Fruit fly (Drosophila melanogaster) whole organism, embryonic: Measurements from ENCODE around the gene TfAP-2.

ENCODE experiments used
- Adf1 ChIP-seq: fragments of 200-800 bp; sonication (Bioruptor generic); IDR thresholded peaks from 2 replicates; pipeline ENCODE4 v1.3.6; 2022; ENCODE audit warnings: missing biosample characterization, missing genetic modification characterization
- CG10209 ChIP-seq: fragments of 200-800 bp; sonication (Bioruptor generic); optimal IDR thresholded peaks from 3 replicates; lab custom pipeline; 2017; ENCODE audit warnings: missing biosample characterization, mild to moderate bottlenecking, missing genetic modification characterization, missing genetic modification reagents
- CG10979 ChIP-seq: fragments of 200-800 bp; sonication (Bioruptor generic); optimal IDR thresholded peaks from 2 replicates; lab custom pipeline; 2018; ENCODE audit warnings: missing biosample characterization, mild to moderate bottlenecking, missing genetic modification characterization, moderate library complexity
- CG11456 ChIP-seq: fragments of 200-800 bp; sonication (Bioruptor generic); IDR thresholded peaks from 3 replicates; pipeline ENCODE4 v1.3.6; 2022; ENCODE audit warnings: missing biosample characterization, missing genetic modification characterization
- CG11560 ChIP-seq: fragments of 200-800 bp; sonication (Bioruptor generic); IDR thresholded peaks from 3 replicates; pipeline ENCODE4 v1.3.6; 2022; ENCODE audit warnings: missing biosample characterization, missing genetic modification characterization
- CG12744 ChIP-seq: fragments of 200-800 bp; sonication (Bioruptor generic); optimal IDR thresholded peaks from 2 replicates; lab custom pipeline; 2016; ENCODE audit warnings: missing biosample characterization, missing genetic modification characterization
- CG12942 ChIP-seq: fragments of 200-800 bp; sonication (Bioruptor generic); optimal IDR thresholded peaks from 3 replicates; lab custom pipeline; 2016; ENCODE audit warnings: missing biosample characterization, missing genetic modification characterization
- CG14667 ChIP-seq: fragments of 200-800 bp; sonication (Bioruptor generic); IDR thresholded peaks from 2 replicates; pipeline ENCODE4 v1.3.6; 2022; ENCODE audit warnings: missing biosample characterization, missing genetic modification characterization
- CG14710 ChIP-seq: fragments of 200-800 bp; sonication (Bioruptor generic); optimal IDR thresholded peaks from 3 replicates; lab custom pipeline; 2019; ENCODE audit warnings: missing biosample characterization, mild to moderate bottlenecking, missing genetic modification characterization, moderate library complexity
- CG1792 ChIP-seq: fragments of 200-800 bp; sonication (Bioruptor generic); optimal IDR thresholded peaks from 2 replicates; lab custom pipeline; 2016; ENCODE audit warnings: missing biosample characterization, missing genetic modification characterization
- CG18011 ChIP-seq: fragments of 200-800 bp; sonication (Bioruptor generic); optimal IDR thresholded peaks from 2 replicates; lab custom pipeline; 2017; ENCODE audit warnings: missing biosample characterization, missing genetic modification characterization, mild to moderate bottlenecking, moderate library complexity, missing genotype
- CG2129 ChIP-seq: fragments of 200-800 bp; sonication (Bioruptor generic); IDR thresholded peaks from 2 replicates; pipeline ENCODE4 v1.3.6; 2022; ENCODE audit warnings: missing biosample characterization, missing genetic modification characterization; ENCODE audit not compliant: partially characterized antibody
- CG34376 ChIP-seq: fragments of 200-800 bp; sonication (Bioruptor generic); optimal IDR thresholded peaks from 2 replicates; lab custom pipeline; 2018; ENCODE audit warnings: missing biosample characterization, mild to moderate bottlenecking, missing genetic modification characterization
- CG4404 ChIP-seq: fragments of 200-800 bp; sonication (Bioruptor generic); IDR thresholded peaks from 2 replicates; pipeline ENCODE4 v1.3.6; 2022; ENCODE audit warnings: missing biosample characterization, missing genetic modification characterization
- CG4424 ChIP-seq: fragments of 200-800 bp; sonication (Bioruptor generic); optimal IDR thresholded peaks from 3 replicates; lab custom pipeline; 2016; ENCODE audit warnings: missing biosample characterization, missing genetic modification characterization
- CG6272 ChIP-seq: fragments of 200-800 bp; sonication (Bioruptor generic); IDR thresholded peaks from 2 replicates; pipeline ENCODE4 v1.3.6; 2022; ENCODE audit warnings: missing biosample characterization, missing genetic modification characterization
- CG6654 ChIP-seq: fragments of 200-800 bp; sonication (Bioruptor generic); optimal IDR thresholded peaks from 2 replicates; lab custom pipeline; 2017; ENCODE audit warnings: missing biosample characterization, mild to moderate bottlenecking, missing genetic modification characterization
- CG6854 ChIP-seq: fragments of 200-800 bp; sonication (Bioruptor generic); optimal IDR thresholded peaks from 3 replicates; lab custom pipeline; 2017; ENCODE audit warnings: missing biosample characterization, mild to moderate bottlenecking, missing genetic modification characterization
- CG7928 ChIP-seq: fragments of 200-800 bp; sonication (Bioruptor generic); optimal IDR thresholded peaks from 2 replicates; lab custom pipeline; 2017; ENCODE audit warnings: missing biosample characterization, mild to moderate bottlenecking, missing genetic modification characterization
- CG8359 ChIP-seq: fragments of 200-800 bp; sonication (Bioruptor generic); optimal IDR thresholded peaks from 2 replicates; lab custom pipeline; 2017; ENCODE audit warnings: missing biosample characterization, mild to moderate bottlenecking, missing genetic modification characterization, borderline replicate concordance
- CG9727 ChIP-seq: fragments of 200-800 bp; sonication (Bioruptor generic); optimal IDR thresholded peaks from 3 replicates; lab custom pipeline; 2017; ENCODE audit warnings: missing biosample characterization, mild to moderate bottlenecking, missing genetic modification characterization
- CTCF ChIP-seq: fragments of 200-800 bp; sonication (Bioruptor generic); optimal IDR thresholded peaks from 2 replicates; lab custom pipeline; 2017; ENCODE audit warnings: missing biosample characterization, mild to moderate bottlenecking, missing genetic modification characterization, moderate library complexity
- CrebB ChIP-seq: fragments of 200-800 bp; sonication (Bioruptor generic); optimal IDR thresholded peaks from 3 replicates; lab custom pipeline; 2018; ENCODE audit warnings: missing biosample characterization, mild to moderate bottlenecking, missing genetic modification characterization
- Dip3 ChIP-seq: fragments of 200-800 bp; sonication (Bioruptor generic); optimal IDR thresholded peaks from 3 replicates; lab custom pipeline; 2016; ENCODE audit warnings: missing biosample characterization, missing genetic modification characterization
- Ets97D ChIP-seq: fragments of 200-800 bp; sonication (Bioruptor generic); optimal IDR thresholded peaks from 3 replicates; lab custom pipeline; 2016; ENCODE audit warnings: missing biosample characterization, missing genetic modification characterization
- HHEX ChIP-seq: fragments of 200-800 bp; sonication (Bioruptor generic); optimal IDR thresholded peaks from 3 replicates; lab custom pipeline; 2017; ENCODE audit warnings: missing biosample characterization, mild to moderate bottlenecking, missing genetic modification characterization, missing genetic modification reagents
- Hr51 ChIP-seq, 2 experiments: fragments of 200-800 bp; sonication (Bioruptor generic); optimal IDR thresholded peaks; 2 replicates in 1 of 2; 3 replicates in 1 of 2; lab custom pipeline; 2016 to 2018; ENCODE audit warnings: missing biosample characterization in 2 of 2, missing genetic modification characterization in 2 of 2, mild to moderate bottlenecking in 1 of 2, moderate library complexity in 1 of 2
- Hsf ChIP-seq: fragments of 200-800 bp; sonication (Bioruptor generic); optimal IDR thresholded peaks from 3 replicates; lab custom pipeline; 2016; ENCODE audit warnings: missing biosample characterization, missing genetic modification characterization
- Lhr ChIP-seq: fragments of 200-800 bp; sonication (Bioruptor generic); optimal IDR thresholded peaks from 3 replicates; lab custom pipeline; 2017; ENCODE audit warnings: mild to moderate bottlenecking, missing biosample characterization, missing genetic modification reagents, missing genetic modification characterization
- Mrtf ChIP-seq: fragments of 200-800 bp; sonication (Bioruptor generic); IDR thresholded peaks from 3 replicates; pipeline ENCODE4 v1.3.6; 2022; ENCODE audit warnings: missing biosample characterization, missing genetic modification characterization
- NFAT ChIP-seq: fragments of 200-800 bp; sonication (Bioruptor generic); IDR thresholded peaks from 2 replicates; pipeline ENCODE4 v1.3.6; 2022; ENCODE audit warnings: missing biosample characterization, missing genetic modification characterization
- Neu2 ChIP-seq: fragments of 200-800 bp; sonication (Bioruptor generic); optimal IDR thresholded peaks from 3 replicates; lab custom pipeline; 2016; ENCODE audit warnings: missing biosample characterization, missing genetic modification characterization, borderline replicate concordance
- Ravus ChIP-seq: fragments of 200-800 bp; sonication (Bioruptor generic); IDR thresholded peaks from 2 replicates; pipeline ENCODE4 v1.3.6; 2022; ENCODE audit warnings: missing biosample characterization, missing genetic modification characterization
- Sin3A ChIP-seq: fragments of >200 bp; optimal IDR thresholded peaks from 2 replicates; lab custom pipeline; 2018
- Sry-δ ChIP-seq: fragments of 200-800 bp; sonication (Bioruptor generic); optimal IDR thresholded peaks from 2 replicates; lab custom pipeline; 2016; ENCODE audit warnings: missing biosample characterization, missing genetic modification characterization
- Xbp1 ChIP-seq: fragments of 200-800 bp; sonication (Bioruptor generic); optimal IDR thresholded peaks from 3 replicates; lab custom pipeline; 2016; ENCODE audit warnings: missing biosample characterization, mild to moderate bottlenecking, missing genetic modification characterization
- cato ChIP-seq: fragments of 200-800 bp; sonication (Bioruptor generic); optimal IDR thresholded peaks from 2 replicates; lab custom pipeline; 2016; ENCODE audit warnings: missing biosample characterization, missing genetic modification characterization, borderline replicate concordance
- corto ChIP-seq: fragments of 200-800 bp; sonication (Bioruptor generic); optimal IDR thresholded peaks from 2 replicates; lab custom pipeline; 2016; ENCODE audit warnings: missing biosample characterization, mild to moderate bottlenecking, missing genetic modification characterization, moderate library complexity
- ham ChIP-seq: fragments of 200-800 bp; sonication (Bioruptor generic); IDR thresholded peaks from 2 replicates; pipeline ENCODE4 v1.3.6; 2022; ENCODE audit warnings: missing biosample characterization, missing genetic modification characterization
- jumu ChIP-seq: fragments of 200-800 bp; sonication (Bioruptor generic); optimal IDR thresholded peaks from 3 replicates; lab custom pipeline; 2016; ENCODE audit warnings: missing biosample characterization, missing genetic modification characterization
- kay ChIP-seq: fragments of 200-800 bp; sonication (Bioruptor generic); optimal IDR thresholded peaks from 2 replicates; lab custom pipeline; 2016; ENCODE audit warnings: missing biosample characterization, missing genetic modification characterization
- phol ChIP-seq: fragments of 200-800 bp; sonication (Bioruptor generic); optimal IDR thresholded peaks from 3 replicates; lab custom pipeline; 2018; ENCODE audit warnings: missing biosample characterization, mild to moderate bottlenecking, missing genetic modification characterization, moderate library complexity
- ranshi ChIP-seq: fragments of 200-800 bp; sonication (Bioruptor generic); IDR thresholded peaks from 2 replicates; pipeline ENCODE4 v1.3.6; 2022; ENCODE audit warnings: missing biosample characterization, missing genetic modification characterization
- scrt ChIP-seq: fragments of 200-800 bp; sonication (Bioruptor generic); optimal IDR thresholded peaks from 2 replicates; lab custom pipeline; 2018; ENCODE audit warnings: missing biosample characterization, mild to moderate bottlenecking, missing genetic modification characterization, moderate library complexity
- slou ChIP-seq: fragments of 200-800 bp; sonication (Bioruptor generic); optimal IDR thresholded peaks from 3 replicates; lab custom pipeline; 2016; ENCODE audit warnings: missing biosample characterization, missing genetic modification characterization
- sqz ChIP-seq: fragments of 200-800 bp; sonication (Bioruptor generic); optimal IDR thresholded peaks from 3 replicates; lab custom pipeline; 2018; ENCODE audit warnings: missing biosample characterization, mild to moderate bottlenecking, missing genetic modification characterization
- unpg ChIP-seq: fragments of 200-800 bp; sonication (Bioruptor generic); optimal IDR thresholded peaks from 3 replicates; lab custom pipeline; 2018; ENCODE audit warnings: missing biosample characterization, mild to moderate bottlenecking, missing genetic modification characterization, moderate library complexity
- vvl ChIP-seq: fragments of 200-800 bp; sonication (Bioruptor generic); IDR thresholded peaks from 2 replicates; pipeline ENCODE4 v1.3.6; 2022; ENCODE audit warnings: missing biosample characterization, missing genetic modification characterization
- wdn ChIP-seq: fragments of 200-800 bp; sonication (Bioruptor generic); IDR thresholded peaks from 2 replicates; pipeline ENCODE4 v1.3.6; 2022; ENCODE audit warnings: missing biosample characterization, missing genetic modification characterization
- zen2 ChIP-seq: fragments of 200-800 bp; sonication (Bioruptor generic); IDR thresholded peaks from 3 replicates; pipeline ENCODE4 v1.3.6; 2022; ENCODE audit warnings: missing biosample characterization, missing genetic modification characterization; ENCODE audit not compliant: partially characterized antibody
- zfh1 ChIP-seq: fragments of 200-800 bp; sonication (Bioruptor generic); IDR thresholded peaks from 3 replicates; pipeline ENCODE4 v1.3.6; 2022; ENCODE audit warnings: missing biosample characterization, missing genetic modification characterization

The TfAP-2 gene

DNA sequence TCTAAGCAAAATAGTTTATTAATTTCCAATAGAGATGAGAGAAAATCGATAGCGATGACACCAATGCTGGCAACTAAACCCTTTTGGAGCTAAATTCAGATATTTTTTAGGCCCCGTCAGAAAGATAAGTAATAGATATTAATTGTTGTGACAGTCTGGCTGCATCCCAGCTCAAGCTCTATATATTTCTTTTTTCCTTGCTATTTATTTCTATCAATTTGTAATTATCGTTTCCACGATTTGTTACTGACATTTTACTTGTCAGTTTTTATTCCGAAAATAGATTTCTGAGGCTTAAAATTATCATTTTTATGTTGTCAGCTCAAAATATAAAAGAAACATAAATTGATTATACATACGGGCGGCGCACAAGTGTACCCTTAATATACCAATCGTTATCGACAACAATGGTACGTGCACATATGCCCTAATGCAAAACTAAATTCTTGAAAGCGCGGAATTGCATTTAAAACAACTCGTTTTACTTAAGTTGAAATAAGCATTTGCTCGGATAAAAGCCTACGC is 17.7 kb upstream of the TfAP-2 start, which contains the start of the genes CRIF and SMC5:
Gene CRIF (minus strand): TSS at position 51 of the 525 bp plus-strand sequence.
Gene SMC5 (plus strand): TSS at position 329 of the 525 bp plus-strand sequence.
- TF ChIP-seq CG6654: peak; percentile 14
- TF ChIP-seq CG10979 (tag; lab: Kevin White, UChicago): peak; percentile 62
- peak; percentile 11 for TF ChIP-seq CG7928 (GFP tag; lab: Kevin White, UChicago)
- peak; percentile 69 for TF ChIP-seq Dip3
- TF ChIP-seq CG14667 (GFP tag; lab: Robert Waterston, UW): no peak
- no peak for TF ChIP-seq CG8359
- peak; percentile 52 for TF ChIP-seq CG10209 (GFP tag; lab: Kevin White, UChicago)
- TF ChIP-seq Hsf (GFP tag; lab: Kevin White, UChicago): peak; percentile 80
- peak; percentile 18 for TF ChIP-seq CG18011 (GFP tag; lab: Kevin White, UChicago)
- TF ChIP-seq CG9727 (GFP tag; lab: Kevin White, UChicago): no peak
- peak; percentile 52; the same call in 1 of the 3 replicates for TF ChIP-seq zfh1 (GFP tag; lab: Robert Waterston, UW)
- no peak for TF ChIP-seq CG6854 (GFP tag; lab: Kevin White, UChicago)
- no peak for TF ChIP-seq zen2 (GFP tag; lab: Robert Waterston, UW)
- no peak for TF ChIP-seq scrt (GFP tag; lab: Kevin White, UChicago)
- peak; percentile 38 for TF ChIP-seq CG34376 (GFP tag; lab: Kevin White, UChicago)
- TF ChIP-seq CG12942 (GFP tag; lab: Kevin White, UChicago): peak; percentile 62
- TF ChIP-seq CG4424 (GFP tag; lab: Kevin White, UChicago): peak; percentile 68
- TF ChIP-seq Ets97D (GFP tag; lab: Kevin White, UChicago): peak; percentile 52
- TF ChIP-seq CTCF (GFP tag; lab: Kevin White, UChicago): no peak
- TF ChIP-seq wdn (GFP tag; lab: Robert Waterston, UW): no peak
- TF ChIP-seq slou (GFP tag; lab: Kevin White, UChicago): peak; percentile 30
- TF ChIP-seq Sin3A (lab: Kevin White, UChicago): peak; percentile 35
- peak; percentile 45; the same call in 1 of the 2 replicates for TF ChIP-seq vvl (GFP tag; lab: Robert Waterston, UW)
- TF ChIP-seq Mrtf: no peak
- TF ChIP-seq CG11456: no peak
- peak; percentile 78 for TF ChIP-seq CG14710 (tag; lab: Kevin White, UChicago)
- TF ChIP-seq kay (GFP tag; lab: Kevin White, UChicago): peak; percentile 53
- no peak for TF ChIP-seq HHEX (GFP tag; lab: Kevin White, UChicago)
- TF ChIP-seq jumu (GFP tag; lab: Kevin White, UChicago): peak; percentile 50
- peak; percentile 79 for TF ChIP-seq phol (tag; lab: Kevin White, UChicago)
- peak; percentile 81 for TF ChIP-seq Xbp1 (GFP tag; lab: Kevin White, UChicago)
- no peak; the same call in 1 of the 2 replicates for TF ChIP-seq CG6272 (GFP tag; lab: Robert Waterston, UW)
- TF ChIP-seq CG1792 (GFP tag; lab: Kevin White, UChicago): no peak
- no peak for TF ChIP-seq CrebB (tag; lab: Kevin White, UChicago)
- no peak; the same call in 1 of the 2 replicates for TF ChIP-seq ranshi (GFP tag; lab: Robert Waterston, UW)
- 0 out of 2 replicates have a peak, but pooled peaks have one; percentile 23 for TF ChIP-seq NFAT (GFP tag; lab: Robert Waterston, UW)
- no peak for TF ChIP-seq ham (GFP tag; lab: Robert Waterston, UW)
- TF ChIP-seq Neu2: peak; percentile 14
- TF ChIP-seq Sry-δ: peak; percentile 87
- no peak; the same call in 1 of the 2 replicates for TF ChIP-seq Ravus (GFP tag; lab: Robert Waterston, UW)
- no peak for TF ChIP-seq corto (GFP tag; lab: Kevin White, UChicago)
- TF ChIP-seq CG11560 (tag; lab: Robert Waterston, UW): peak; percentile 27; the same call in 1 of the 3 replicates
- peak in 1 of 2 experiments; percentile 61 for TF ChIP-seq Hr51 (GFP tag; optimal IDR thresholded peaks at IDR 0.05; lab: Kevin White, UChicago)
- TF ChIP-seq CG4404: peak; percentile 60
- TF ChIP-seq CG12744 (GFP tag; lab: Kevin White, UChicago): peak; percentile 14
- no peak for TF ChIP-seq sqz (GFP tag; lab: Kevin White, UChicago)
- TF ChIP-seq Adf1 (GFP tag; lab: Robert Waterston, UW): no peak
- TF ChIP-seq CG2129 (GFP tag; lab: Robert Waterston, UW): no peak
- peak; percentile 58 for TF ChIP-seq unpg (GFP tag; lab: Kevin White, UChicago)
- TF ChIP-seq cato (GFP tag; lab: Kevin White, UChicago): no peak
- TF ChIP-seq Lhr (GFP tag; lab: Kevin White, UChicago): peak; percentile 24
